Fruit fly (Drosophila melanogaster) whole organism, prepupa: ENCODE results near the gene temp.

Experiments used
- CG10669 ChIP-seq: fragments of 200-800 bp; sonication (Bioruptor generic); optimal IDR thresholded peaks from 3 replicates; lab custom pipeline; 2018; ENCODE audit warnings: missing biosample characterization, mild to moderate bottlenecking, missing genetic modification characterization, moderate library complexity
- CG16779 ChIP-seq: fragments of 200-800 bp; sonication (Bioruptor generic); optimal IDR thresholded peaks from 3 replicates; lab custom pipeline; 2017; ENCODE audit warnings: missing biosample characterization, mild to moderate bottlenecking, missing genetic modification characterization
- CG4318 ChIP-seq: fragments of 200-800 bp; sonication (Bioruptor generic); optimal IDR thresholded peaks from 3 replicates; lab custom pipeline; 2017; ENCODE audit warnings: missing biosample characterization, mild to moderate bottlenecking, missing genetic modification characterization
- CG6854 ChIP-seq: fragments of 200-800 bp; sonication (Bioruptor generic); optimal IDR thresholded peaks from 2 replicates; lab custom pipeline; 2017; ENCODE audit warnings: missing biosample characterization, mild to moderate bottlenecking, missing genetic modification characterization
- Hr39 ChIP-seq: fragments of 200-800 bp; sonication (Bioruptor generic); optimal IDR thresholded peaks from 2 replicates; lab custom pipeline; 2016; ENCODE audit warnings: missing biosample characterization, missing genetic modification characterization
- OdsH ChIP-seq: fragments of 200-800 bp; sonication (Bioruptor generic); optimal IDR thresholded peaks from 3 replicates; lab custom pipeline; 2016; ENCODE audit warnings: missing biosample characterization, missing genetic modification characterization
- eg ChIP-seq: fragments of 200-800 bp; sonication (Bioruptor generic); IDR thresholded peaks from 3 replicates; pipeline ENCODE4 v1.3.6; 2022; ENCODE audit warnings: missing biosample characterization, missing genetic modification characterization
- net ChIP-seq: fragments of 200-800 bp; sonication (Bioruptor generic); optimal IDR thresholded peaks from 3 replicates; lab custom pipeline; 2016; ENCODE audit warnings: missing biosample characterization, missing genetic modification characterization
- pdm3 ChIP-seq: fragments of 200-800 bp; sonication (Bioruptor generic); optimal IDR thresholded peaks from 3 replicates; lab custom pipeline; 2016; ENCODE audit warnings: missing biosample characterization, missing genetic modification characterization
- vri ChIP-seq: fragments of 200-800 bp; sonication (Bioruptor generic); optimal IDR thresholded peaks from 3 replicates; lab custom pipeline; 2016; ENCODE audit warnings: missing biosample characterization, mild to moderate bottlenecking, missing genetic modification characterization

DNA sequence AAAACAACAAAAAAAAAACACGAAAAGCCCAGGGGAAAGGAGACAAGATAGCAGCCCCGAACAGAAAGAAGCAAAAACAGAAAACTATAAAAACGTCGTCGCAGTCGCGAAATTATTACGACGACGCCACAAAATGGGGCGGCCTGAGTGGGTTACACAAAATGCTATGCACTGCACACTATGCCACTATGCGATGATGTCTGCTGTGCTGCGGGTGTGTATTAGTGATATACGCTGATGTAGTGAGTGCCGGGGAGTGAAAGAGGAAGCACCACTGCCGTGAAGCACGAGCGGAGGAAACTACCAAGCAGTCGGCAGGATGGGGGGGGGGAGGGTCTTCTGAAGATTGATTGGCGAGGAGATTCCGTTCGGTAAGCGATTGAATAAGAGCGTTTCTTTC is 24.7 kb upstream of the temp start:
- no peak for TF ChIP-seq Hr39 (GFP tag; lab: Kevin White, UChicago)
- TF ChIP-seq eg = peak; percentile 52; the same call in 2 of the 3 replicates
- TF ChIP-seq CG10669 = no peak
- no peak for TF ChIP-seq net
- no peak for TF ChIP-seq OdsH (GFP tag; lab: Kevin White, UChicago)
- no peak for TF ChIP-seq CG4318 (GFP tag; lab: Kevin White, UChicago)
- TF ChIP-seq CG16779 = no peak
- TF ChIP-seq pdm3 (GFP tag; lab: Kevin White, UChicago) = no peak
- no peak for TF ChIP-seq vri
- TF ChIP-seq CG6854 (GFP tag; lab: Kevin White, UChicago) = no peak
